Fruit fly (Drosophila melanogaster) whole organism, embryonic: Measurements from ENCODE around the gene ago.

ENCODE experiments used
- Atf-2 ChIP-seq: fragments of 200-800 bp; sonication (Bioruptor generic); optimal IDR thresholded peaks from 2 replicates; lab custom pipeline; 2016; ENCODE audit warnings: missing biosample characterization, missing genetic modification characterization
- B-H2 ChIP-seq: fragments of 200-800 bp; sonication (Bioruptor generic); optimal IDR thresholded peaks from 2 replicates; lab custom pipeline; 2018; ENCODE audit warnings: missing biosample characterization, mild to moderate bottlenecking, missing genetic modification characterization
- CG1024 ChIP-seq: fragments of 200-800 bp; sonication (Bioruptor generic); IDR thresholded peaks from 2 replicates; pipeline ENCODE4 v1.3.6; 2022; ENCODE audit warnings: missing biosample characterization, missing genetic modification characterization
- CG12391 ChIP-seq: fragments of 200-800 bp; sonication (Bioruptor generic); optimal IDR thresholded peaks from 3 replicates; lab custom pipeline; 2018; ENCODE audit warnings: missing biosample characterization, mild to moderate bottlenecking, missing genetic modification characterization, moderate library complexity
- CG15479 ChIP-seq: fragments of 200-800 bp; sonication (Bioruptor generic); optimal IDR thresholded peaks from 3 replicates; lab custom pipeline; 2019; ENCODE audit warnings: missing biosample characterization, mild to moderate bottlenecking, missing genetic modification characterization, moderate library complexity
- CG15696 ChIP-seq: fragments of 200-800 bp; sonication (Bioruptor generic); optimal IDR thresholded peaks from 2 replicates; lab custom pipeline; 2019; ENCODE audit warnings: missing biosample characterization, mild to moderate bottlenecking, missing genetic modification characterization, moderate library complexity
- CG18262 ChIP-seq: fragments of 200-800 bp; optimal IDR thresholded peaks from 3 replicates; lab custom pipeline; 2019; ENCODE audit warnings: missing biosample characterization, mild to moderate bottlenecking, missing genetic modification characterization, moderate library complexity
- CG1832 ChIP-seq: fragments of 200-800 bp; sonication (Bioruptor generic); optimal IDR thresholded peaks from 2 replicates; lab custom pipeline; 2017; ENCODE audit warnings: missing biosample characterization, mild to moderate bottlenecking, missing genetic modification characterization, inconsistent platforms
- CG31388 ChIP-seq: fragments of 200-800 bp; sonication (Bioruptor generic); optimal IDR thresholded peaks from 2 replicates; lab custom pipeline; 2016; ENCODE audit warnings: missing biosample characterization, missing genetic modification characterization
- CG7271 ChIP-seq: fragments of 200-800 bp; sonication (Bioruptor generic); optimal IDR thresholded peaks from 2 replicates; lab custom pipeline; 2018; ENCODE audit warnings: missing biosample characterization, mild to moderate bottlenecking, missing genetic modification characterization, moderate library complexity
- CG7987 ChIP-seq: fragments of 200-800 bp; sonication (Bioruptor generic); optimal IDR thresholded peaks from 2 replicates; lab custom pipeline; 2018; ENCODE audit warnings: missing biosample characterization, mild to moderate bottlenecking, missing genetic modification characterization, moderate library complexity
- CG8359 ChIP-seq: fragments of 200-800 bp; sonication (Bioruptor generic); optimal IDR thresholded peaks from 2 replicates; lab custom pipeline; 2017; ENCODE audit warnings: missing biosample characterization, mild to moderate bottlenecking, missing genetic modification characterization, borderline replicate concordance
- CG8478 ChIP-seq: fragments of >200 bp; optimal IDR thresholded peaks from 2 replicates; lab custom pipeline; 2018
- CG9437 ChIP-seq: fragments of 200-800 bp; sonication (Bioruptor generic); optimal IDR thresholded peaks from 2 replicates; lab custom pipeline; 2018; ENCODE audit warnings: missing biosample characterization, mild to moderate bottlenecking, missing genetic modification characterization
- CTCF ChIP-seq: fragments of 200-800 bp; sonication (Bioruptor generic); optimal IDR thresholded peaks from 2 replicates; lab custom pipeline; 2017; ENCODE audit warnings: missing biosample characterization, mild to moderate bottlenecking, missing genetic modification characterization, moderate library complexity
- Dek ChIP-seq: fragments of 200-800 bp; sonication (Bioruptor generic); optimal IDR thresholded peaks from 3 replicates; lab custom pipeline; 2019; ENCODE audit warnings: missing biosample characterization, mild to moderate bottlenecking, missing genetic modification characterization, moderate library complexity
- HmgD ChIP-seq: fragments of 200-800 bp; sonication (Bioruptor generic); optimal IDR thresholded peaks from 3 replicates; lab custom pipeline; 2016; ENCODE audit warnings: missing biosample characterization, missing genetic modification characterization
- Mrtf ChIP-seq: fragments of 200-800 bp; sonication (Bioruptor generic); IDR thresholded peaks from 3 replicates; pipeline ENCODE4 v1.3.6; 2022; ENCODE audit warnings: missing biosample characterization, missing genetic modification characterization
- Neu2 ChIP-seq: fragments of 200-800 bp; sonication (Bioruptor generic); optimal IDR thresholded peaks from 3 replicates; lab custom pipeline; 2016; ENCODE audit warnings: missing biosample characterization, missing genetic modification characterization, borderline replicate concordance
- Sox100B ChIP-seq: fragments of 200-800 bp; sonication (Bioruptor generic); optimal IDR thresholded peaks from 3 replicates; lab custom pipeline; 2018; ENCODE audit warnings: missing biosample characterization, mild to moderate bottlenecking, missing genetic modification characterization
- Trl ChIP-seq, 3 experiments: fragments of >200 bp in 2 of 3; fragments of 200-800 bp in 1 of 3; sonication (Bioruptor generic) in 1 of 3; optimal IDR thresholded peaks; 2 replicates in 1 of 3; 3 replicates in 2 of 3; lab custom pipeline; 2016 to 2017; ENCODE audit warnings: missing biosample characterization in 1 of 3, missing genetic modification characterization in 1 of 3
- Xbp1 ChIP-seq: fragments of 200-800 bp; sonication (Bioruptor generic); optimal IDR thresholded peaks from 3 replicates; lab custom pipeline; 2016; ENCODE audit warnings: missing biosample characterization, mild to moderate bottlenecking, missing genetic modification characterization
- cwo ChIP-seq: fragments of 200-800 bp; sonication (Bioruptor generic); optimal IDR thresholded peaks from 3 replicates; lab custom pipeline; 2017; ENCODE audit warnings: missing biosample characterization, missing genetic modification characterization, mild to moderate bottlenecking, moderate library complexity, missing genetic modification reagents
- da ChIP-seq: fragments of 200-800 bp; sonication (Bioruptor generic); optimal IDR thresholded peaks from 2 replicates; lab custom pipeline; 2016; ENCODE audit warnings: missing biosample characterization, missing genetic modification characterization
- fd64A ChIP-seq: fragments of 200-800 bp; sonication (Bioruptor generic); optimal IDR thresholded peaks from 3 replicates; lab custom pipeline; 2018; ENCODE audit warnings: missing biosample characterization, mild to moderate bottlenecking, missing genetic modification characterization
- fd96Cb ChIP-seq: fragments of 200-800 bp; sonication (Bioruptor generic); optimal IDR thresholded peaks from 2 replicates; lab custom pipeline; 2018; ENCODE audit warnings: missing biosample characterization, mild to moderate bottlenecking, missing genetic modification characterization, moderate library complexity
- fu2 ChIP-seq: fragments of 200-800 bp; sonication (Bioruptor generic); optimal IDR thresholded peaks from 2 replicates; lab custom pipeline; 2016; ENCODE audit warnings: missing biosample characterization, missing genetic modification characterization
- gem ChIP-seq: fragments of 200-800 bp; sonication (Bioruptor generic); optimal IDR thresholded peaks from 2 replicates; lab custom pipeline; 2019; ENCODE audit warnings: missing biosample characterization, mild to moderate bottlenecking, missing genetic modification characterization, moderate library complexity
- grau ChIP-seq: fragments of 200-800 bp; optimal IDR thresholded peaks from 3 replicates; lab custom pipeline; 2019; ENCODE audit warnings: missing biosample characterization, mild to moderate bottlenecking, missing genetic modification characterization, moderate library complexity
- grn ChIP-seq: fragments of 200-800 bp; sonication (Bioruptor generic); optimal IDR thresholded peaks from 3 replicates; lab custom pipeline; 2017; ENCODE audit warnings: missing biosample characterization, missing genetic modification characterization
- insv ChIP-seq, 2 experiments: fragments of 200-800 bp; sonication (Bioruptor generic); optimal IDR thresholded peaks; 3 replicates each; lab custom pipeline; 2016 to 2018; ENCODE audit warnings: missing biosample characterization in 2 of 2, missing genetic modification characterization in 2 of 2
- nom ChIP-seq: fragments of 200-800 bp; sonication (Bioruptor generic); optimal IDR thresholded peaks from 2 replicates; lab custom pipeline; 2017; ENCODE audit warnings: missing biosample characterization, missing genetic modification characterization, mild to moderate bottlenecking, moderate library complexity, missing genetic modification reagents
- otp ChIP-seq: fragments of 200-800 bp; sonication (Bioruptor generic); IDR thresholded peaks from 3 replicates; pipeline ENCODE4, ENCODE4 v1.3.6; 2022; ENCODE audit warnings: missing biosample characterization, missing genetic modification characterization
- sc ChIP-seq, 3 experiments: fragments of >200 bp in 2 of 3; fragments of 200-800 bp in 1 of 3; sonication (Bioruptor generic) in 1 of 3; optimal IDR thresholded peaks; 2 replicates in 2 of 3; 3 replicates in 1 of 3; lab custom pipeline; 2017; ENCODE audit warnings: mild to moderate bottlenecking in 1 of 3, missing biosample characterization in 1 of 3, missing genetic modification characterization in 1 of 3, missing genetic modification reagents in 1 of 3
- sens-2 ChIP-seq: fragments of 200-800 bp; sonication (Bioruptor generic); IDR thresholded peaks from 2 replicates; pipeline ENCODE4 v1.3.6; 2022; ENCODE audit warnings: missing biosample characterization, missing genetic modification characterization
- sim ChIP-seq: fragments of 200-800 bp; sonication (Bioruptor generic); IDR thresholded peaks from 2 replicates; pipeline ENCODE4 v1.3.6; 2022; ENCODE audit warnings: missing biosample characterization, missing genetic modification characterization
- sqz ChIP-seq: fragments of 200-800 bp; sonication (Bioruptor generic); optimal IDR thresholded peaks from 3 replicates; lab custom pipeline; 2018; ENCODE audit warnings: missing biosample characterization, mild to moderate bottlenecking, missing genetic modification characterization
- ssp ChIP-seq: fragments of 200-800 bp; sonication (Bioruptor generic); IDR thresholded peaks from 2 replicates; pipeline ENCODE4 v1.3.6; 2022; ENCODE audit warnings: missing biosample characterization, missing genetic modification characterization
- trh ChIP-seq: fragments of 200-800 bp; sonication (Bioruptor generic); optimal IDR thresholded peaks from 2 replicates; lab custom pipeline; 2016; ENCODE audit warnings: missing biosample characterization, missing genetic modification characterization
- vfl ChIP-seq: fragments of 200-800 bp; sonication (Bioruptor generic); optimal IDR thresholded peaks from 2 replicates; lab custom pipeline; 2016; ENCODE audit warnings: missing biosample characterization, missing genetic modification characterization
- vvl ChIP-seq: fragments of 200-800 bp; sonication (Bioruptor generic); IDR thresholded peaks from 2 replicates; pipeline ENCODE4 v1.3.6; 2022; ENCODE audit warnings: missing biosample characterization, missing genetic modification characterization
- zen2 ChIP-seq: fragments of 200-800 bp; sonication (Bioruptor generic); IDR thresholded peaks from 3 replicates; pipeline ENCODE4 v1.3.6; 2022; ENCODE audit warnings: missing biosample characterization, missing genetic modification characterization; ENCODE audit not compliant: partially characterized antibody
- zfh2 ChIP-seq: fragments of 200-800 bp; sonication (Bioruptor generic); optimal IDR thresholded peaks from 2 replicates; lab custom pipeline; 2016; ENCODE audit warnings: missing biosample characterization, missing genetic modification characterization

The ago gene

DNA sequence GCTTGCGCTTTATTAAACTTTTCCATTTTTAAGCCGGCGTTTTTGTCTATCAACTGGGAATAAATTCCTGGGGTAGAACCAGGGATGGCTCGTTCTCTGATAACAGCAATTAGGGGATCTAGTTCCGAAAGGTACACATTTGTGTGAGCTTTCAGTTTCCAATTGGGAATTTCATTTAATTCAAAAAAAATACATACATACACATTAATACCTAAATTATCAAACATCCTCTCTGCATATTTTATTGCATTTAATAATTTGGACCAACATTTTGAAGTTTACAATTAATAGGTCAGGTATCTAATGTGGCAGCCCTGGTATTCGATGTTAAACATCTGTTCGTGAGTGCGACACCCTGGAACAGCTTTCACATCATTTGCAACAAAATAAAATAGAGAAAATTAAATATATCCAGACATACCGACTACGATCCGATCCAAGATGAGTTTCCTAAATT is 5.0 kb upstream of the ago start, which contains the start of the genes CG15011 and CG1309 (continued):
- no peak for TF ChIP-seq CG1024
- peak; percentile 21 to 84 for TF ChIP-seq insv (GFP tag; optimal IDR thresholded peaks at IDR 0.05; lab: Kevin White, UChicago)
- no peak for TF ChIP-seq sim (GFP tag; lab: Robert Waterston, UW)
- TF ChIP-seq CG7271 = no peak
- TF ChIP-seq CTCF (GFP tag; lab: Kevin White, UChicago) = no peak
- TF ChIP-seq sens-2 (GFP tag; lab: Robert Waterston, UW) = no peak
- TF ChIP-seq B-H2 (GFP tag; lab: Kevin White, UChicago) = peak; percentile 86
- TF ChIP-seq CG1832 (GFP tag; lab: Kevin White, UChicago) = no peak
- TF ChIP-seq CG18262 (tag; lab: Kevin White, UChicago) = peak; percentile 85
- TF ChIP-seq trh (GFP tag; lab: Kevin White, UChicago) = peak; percentile 72
- peak; percentile 75 for TF ChIP-seq vfl (GFP tag; lab: Kevin White, UChicago)
- peak; percentile 82 for TF ChIP-seq Dek (tag; lab: Kevin White, UChicago)
- peak; percentile 70; the same call in 2 of the 3 replicates for TF ChIP-seq otp (GFP tag; lab: Robert Waterston, UW)
- TF ChIP-seq Mrtf (GFP tag; lab: Robert Waterston, UW) = peak; percentile 58; the same call in 1 of the 3 replicates
- peak; percentile 45 for TF ChIP-seq CG7987 (GFP tag; lab: Kevin White, UChicago)
- TF ChIP-seq fd64A = no peak
- TF ChIP-seq Xbp1 (GFP tag; lab: Kevin White, UChicago) = peak; percentile 90
- no peak for TF ChIP-seq Trl (optimal IDR thresholded peaks at IDR 0.05; lab: Kevin White, UChicago)
- peak; percentile 82 for TF ChIP-seq Trl (GFP tag; optimal IDR thresholded peaks at IDR 0.05; lab: Kevin White, UChicago)
- TF ChIP-seq ssp (GFP tag; lab: Robert Waterston, UW) = peak; percentile 66
- TF ChIP-seq CG9437 (GFP tag; lab: Kevin White, UChicago) = peak; percentile 63
- TF ChIP-seq sc (optimal IDR thresholded peaks at IDR 0.05; lab: Kevin White, UChicago) = no peak
- peak; percentile 70 for TF ChIP-seq sc (GFP tag; optimal IDR thresholded peaks at IDR 0.05; lab: Kevin White, UChicago)
- peak; percentile 87 for TF ChIP-seq da (GFP tag; lab: Kevin White, UChicago)
- TF ChIP-seq fd96Cb (tag; lab: Kevin White, UChicago) = peak; percentile 77
- peak; percentile 76 for TF ChIP-seq Sox100B (GFP tag; lab: Kevin White, UChicago)
- peak; percentile 85 for TF ChIP-seq CG15696 (tag; lab: Kevin White, UChicago)
- TF ChIP-seq nom (GFP tag; lab: Kevin White, UChicago) = peak; percentile 60
- peak; percentile 24 for TF ChIP-seq sqz (GFP tag; lab: Kevin White, UChicago)
- peak; percentile 51 for TF ChIP-seq CG31388 (GFP tag; lab: Kevin White, UChicago)
- TF ChIP-seq Neu2 (GFP tag; lab: Kevin White, UChicago) = peak; percentile 48
- peak; percentile 72 for TF ChIP-seq HmgD (GFP tag; lab: Kevin White, UChicago)
- TF ChIP-seq gem = peak; percentile 91
- TF ChIP-seq grau (tag; lab: Kevin White, UChicago) = peak; percentile 86
- TF ChIP-seq CG8478 (lab: Kevin White, UChicago) = no peak
- peak; percentile 86 for TF ChIP-seq zfh2
- no peak for TF ChIP-seq CG8359
- TF ChIP-seq CG15479 (GFP tag; lab: Kevin White, UChicago) = no peak
- TF ChIP-seq CG12391 (tag; lab: Kevin White, UChicago) = peak; percentile 93
- peak; percentile 84 for TF ChIP-seq Atf-2
- peak; percentile 50 for TF ChIP-seq grn
- TF ChIP-seq vvl (GFP tag; lab: Robert Waterston, UW) = peak; percentile 84
- TF ChIP-seq cwo (GFP tag; lab: Kevin White, UChicago) = peak; percentile 35
- peak; percentile 81 for TF ChIP-seq fu2 (GFP tag; lab: Kevin White, UChicago)
- TF ChIP-seq zen2 (GFP tag; lab: Robert Waterston, UW) = no peak
- TF ChIP-seq, all 482 proteins: peak for 382
